Fruit fly (Drosophila melanogaster): Measurements from ENCODE around the gene a10.

DNA sequence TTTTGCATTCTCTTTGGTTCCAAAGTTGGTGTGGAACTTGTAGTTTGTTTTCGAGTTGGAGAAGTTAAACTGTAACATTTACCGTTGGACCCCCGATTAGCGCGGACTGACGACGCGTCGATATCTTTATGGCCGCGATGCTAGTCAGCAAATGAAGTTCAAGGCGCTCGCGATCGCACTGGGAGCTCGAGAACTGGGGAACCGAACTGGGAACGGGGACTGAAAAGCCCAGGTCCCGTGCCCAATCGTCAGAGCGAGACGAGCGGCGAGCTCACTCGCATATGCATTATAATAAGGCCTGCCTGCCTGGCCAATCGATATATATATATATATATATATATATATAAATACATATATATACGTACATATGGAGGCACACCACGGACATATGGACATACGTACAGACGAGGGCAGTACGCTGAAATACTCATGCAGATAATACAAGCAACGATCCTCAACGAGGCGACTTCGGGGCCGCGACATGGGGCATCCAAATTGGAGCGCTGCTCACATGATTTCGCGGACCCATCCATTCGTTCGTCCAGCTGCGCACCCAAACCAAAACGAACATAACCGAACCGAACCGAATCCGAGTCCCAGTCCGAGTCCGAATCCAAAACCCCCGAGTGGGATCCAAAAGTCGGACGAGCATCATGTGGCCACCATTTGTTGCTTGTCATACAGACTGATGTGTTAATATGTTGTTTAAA lies 21.2 kb downstream of the a10 start:
- TF ChIP-seq EcR (GFP tag; optimal IDR thresholded peaks at IDR 0.05) (no peak), Dll (optimal IDR thresholded peaks at IDR 0.05) (no peak), psq (optimal IDR thresholded peaks at IDR 0.05) (no peak)

All from whole organism.